Fruit fly (Drosophila melanogaster) whole organism, wandering third instar larva: ENCODE results near the gene Tsr1.

Experiments
- Abd-B ChIP-seq: fragments of >200 bp; optimal IDR thresholded peaks from 2 replicates; lab custom pipeline; 2017; ENCODE audit warnings: missing biosample characterization, missing genetic modification characterization
- CG9705 ChIP-seq: fragments of 200-800 bp; sonication (Bioruptor generic); optimal IDR thresholded peaks from 2 replicates; lab custom pipeline; 2018; ENCODE audit warnings: missing biosample characterization, mild to moderate bottlenecking, missing genetic modification characterization
- Dfd ChIP-seq: fragments of >200 bp; optimal IDR thresholded peaks from 2 replicates; lab custom pipeline; 2017; ENCODE audit warnings: missing biosample characterization, missing genetic modification characterization
- Dif ChIP-seq: fragments of 200-275, 200-300 bp; sonication (Bioruptor generic); optimal IDR thresholded peaks from 2 replicates; lab custom pipeline; 2018; ENCODE audit warnings: missing biosample characterization, missing genetic modification characterization; ENCODE audit not compliant: partially characterized antibody
- HLH106 ChIP-seq: fragments of 200-800 bp; optimal IDR thresholded peaks from 3 replicates; lab custom pipeline; 2019; ENCODE audit warnings: missing biosample characterization, mild to moderate bottlenecking, missing genetic modification characterization, moderate library complexity
- Hnf4 ChIP-seq: fragments of 200-800 bp; sonication (Bioruptor generic); optimal IDR thresholded peaks from 2 replicates; lab custom pipeline; 2016; ENCODE audit warnings: missing biosample characterization, mild to moderate bottlenecking, missing genetic modification characterization
- Hr78 ChIP-seq: fragments of >200 bp; optimal IDR thresholded peaks from 2 replicates; lab custom pipeline; 2017; ENCODE audit warnings: missing biosample characterization, missing genetic modification characterization
- Hr83 ChIP-seq: fragments of 200-300 bp; sonication (Bioruptor generic); optimal IDR thresholded peaks from 2 replicates; lab custom pipeline; 2016; ENCODE audit warnings: missing biosample characterization, mild to moderate bottlenecking, missing genetic modification characterization, moderate library complexity; ENCODE audit not compliant: poor library complexity, severe bottlenecking
- Mio ChIP-seq: sonication (Bioruptor generic); optimal IDR thresholded peaks from 2 replicates; lab custom pipeline; 2016; ENCODE audit warnings: missing biosample characterization, missing genetic modification characterization
- Myc ChIP-seq: fragments of >200 bp; optimal IDR thresholded peaks from 2 replicates; lab custom pipeline; 2017
- N ChIP-seq: fragments of >200 bp; optimal IDR thresholded peaks from 2 replicates; lab custom pipeline; 2018; ENCODE audit warnings: missing biosample characterization, missing external identifiers, missing genetic modification characterization
- OdsH ChIP-seq: fragments of 200-800 bp; sonication (Bioruptor generic); optimal IDR thresholded peaks from 2 replicates; lab custom pipeline; 2016; ENCODE audit warnings: missing biosample characterization, mild to moderate bottlenecking, missing genetic modification characterization
- Rel ChIP-seq, 2 experiments: fragments of 200-800 bp; sonication (Bioruptor generic) in 1 of 2; optimal IDR thresholded peaks; 2 replicates in 1 of 2; 3 replicates in 1 of 2; lab custom pipeline; 2016 to 2019; ENCODE audit warnings: mild to moderate bottlenecking in 2 of 2, missing biosample characterization in 2 of 2, missing genetic modification characterization in 2 of 2, moderate library complexity in 1 of 2
- Sp1 ChIP-seq: fragments of 200-800 bp; sonication (Bioruptor generic); optimal IDR thresholded peaks from 3 replicates; lab custom pipeline; 2019; ENCODE audit warnings: missing biosample characterization, mild to moderate bottlenecking, missing genetic modification characterization, moderate library complexity
- br ChIP-seq: fragments of 200-800 bp; sonication (Bioruptor generic); optimal IDR thresholded peaks from 2 replicates; lab custom pipeline; 2016; ENCODE audit warnings: missing biosample characterization, missing genetic modification characterization
- brk ChIP-seq: fragments of 200-800 bp; sonication (Bioruptor generic); optimal IDR thresholded peaks from 2 replicates; lab custom pipeline; 2016; ENCODE audit warnings: missing biosample characterization, mild to moderate bottlenecking, missing genetic modification characterization
- dl ChIP-seq, 2 experiments: fragments of 175-275, 200-275 bp in 1 of 2; fragments of 200-275 bp in 1 of 2; sonication (Bioruptor generic); optimal IDR thresholded peaks; lab custom pipeline; 2018; ENCODE audit warnings: mild to moderate bottlenecking in 2 of 2, missing biosample characterization in 2 of 2, missing genetic modification characterization in 2 of 2, moderate library complexity in 2 of 2; ENCODE audit not compliant: partially characterized antibody in 2 of 2, insufficient read depth in 1 of 2
- dmrt93B ChIP-seq: fragments of 200-800 bp; sonication (Bioruptor generic); optimal IDR thresholded peaks from 2 replicates; lab custom pipeline; 2018; ENCODE audit warnings: missing biosample characterization, mild to moderate bottlenecking, missing genetic modification characterization
- ey ChIP-seq: fragments of 200-800 bp; sonication (Bioruptor generic); optimal IDR thresholded peaks from 2 replicates; lab custom pipeline; 2016; ENCODE audit warnings: missing biosample characterization, missing genetic modification characterization
- foxo ChIP-seq, 2 experiments: fragments of 200-800 bp; sonication (Bioruptor generic); optimal IDR thresholded peaks; 2 replicates in 1 of 2; 3 replicates in 1 of 2; lab custom pipeline; 2016 to 2017; ENCODE audit warnings: missing biosample characterization in 2 of 2, missing genetic modification characterization in 2 of 2
- fru ChIP-seq: fragments of 200-800 bp; sonication (Bioruptor generic); optimal IDR thresholded peaks from 3 replicates; lab custom pipeline; 2016; ENCODE audit warnings: missing biosample characterization, mild to moderate bottlenecking, missing genetic modification characterization
- h ChIP-seq: fragments of 200-800 bp; sonication (Bioruptor generic); optimal IDR thresholded peaks from 3 replicates; lab custom pipeline; 2016; ENCODE audit warnings: missing biosample characterization, mild to moderate bottlenecking, missing genetic modification characterization
- jim ChIP-seq: fragments of 175-275, 200-325 bp; sonication (Bioruptor generic); optimal IDR thresholded peaks from 2 replicates; lab custom pipeline; 2016; ENCODE audit warnings: missing biosample characterization, mild to moderate bottlenecking, missing genetic modification characterization
- lola ChIP-seq: fragments of >200 bp; optimal IDR thresholded peaks from 2 replicates; lab custom pipeline; 2017; ENCODE audit warnings: missing biosample characterization, missing genetic modification characterization
- pan ChIP-seq: fragments of >200 bp; optimal IDR thresholded peaks from 2 replicates; lab custom pipeline; 2017
- sage ChIP-seq: fragments of 200-800 bp; sonication (Bioruptor generic); optimal IDR thresholded peaks from 2 replicates; lab custom pipeline; 2016; ENCODE audit warnings: missing biosample characterization, mild to moderate bottlenecking, missing genetic modification characterization
- sv ChIP-seq: fragments of 200-800 bp; sonication (Bioruptor generic); optimal IDR thresholded peaks from 3 replicates; lab custom pipeline; 2016; ENCODE audit warnings: missing biosample characterization, missing genetic modification characterization
- usp ChIP-seq: fragments of >200 bp; optimal IDR thresholded peaks from 2 replicates; lab custom pipeline; 2017; ENCODE audit warnings: missing biosample characterization, missing genetic modification characterization

The Tsr1 gene

dm6 chr3L:21359879-21360278, 24.9 kb downstream of the Tsr1 start, which contains the start of gene CG32440:
TSS of gene CG32440 (plus strand) at chr3L:21360179.
- TF ChIP-seq OdsH (GFP tag; lab: Kevin White, UChicago) = no peak
- no peak for TF ChIP-seq sv (GFP tag; lab: Kevin White, UChicago)
- TF ChIP-seq N (GFP tag; lab: Kevin White, UChicago) = peak; percentile 1
- no peak for TF ChIP-seq Rel (GFP tag; optimal IDR thresholded peaks at IDR 0.05; lab: Kevin White, UChicago)
- TF ChIP-seq Rel (tag; optimal IDR thresholded peaks at IDR 0.05; lab: Kevin White, UChicago) = no peak
- TF ChIP-seq Myc (lab: Kevin White, UChicago) = peak; percentile 29
- TF ChIP-seq pan = no peak
- TF ChIP-seq lola (GFP tag; lab: Kevin White, UChicago) = no peak

- TF ChIP-seq jim (no peak), sv (GFP tag; lab: Kevin White, UChicago) (no peak), br (GFP tag; lab: Kevin White, UChicago) (no peak), Sp1 (no peak), dl (GFP tag; optimal IDR thresholded peaks at IDR 0.05; lab: Kevin White, UChicago; ENCODE audit: insufficient read depth in 1 of 2, partially characterized antibody in 2 of 2) (no peak), pan (no peak), Rel (GFP tag; optimal IDR thresholded peaks at IDR 0.05; lab: Kevin White, UChicago) (no peak), Rel (tag; optimal IDR thresholded peaks at IDR 0.05; lab: Kevin White, UChicago) (no peak), Abd-B (GFP tag; lab: Kevin White, UChicago) (no peak)
- TF ChIP-seq, all 38 proteins: peak for 0
These were observed 29.0 kb downstream of the Tsr1 start for dm6 chr3L:21363926-21364537.

dm6 chr3L:21371230-21371629, 36.2 kb downstream of the Tsr1 start:
- TF ChIP-seq Rel (GFP tag; optimal IDR thresholded peaks at IDR 0.05; lab: Kevin White, UChicago) (no peak), Rel (tag; optimal IDR thresholded peaks at IDR 0.05; lab: Kevin White, UChicago) (no peak), h (GFP tag; lab: Kevin White, UChicago) (no peak), brk (GFP tag; lab: Kevin White, UChicago) (no peak)

- no peak for TF ChIP-seq br (GFP tag; lab: Kevin White, UChicago)
- TF ChIP-seq usp (GFP tag; lab: Kevin White, UChicago) = no peak
- TF ChIP-seq N (GFP tag; lab: Kevin White, UChicago) = no peak
- TF ChIP-seq Dfd (GFP tag; lab: Kevin White, UChicago) = no peak
- no peak for TF ChIP-seq Hnf4 (GFP tag; lab: Kevin White, UChicago)
- TF ChIP-seq foxo (GFP tag; optimal IDR thresholded peaks at IDR 0.05; lab: Kevin White, UChicago) = no peak
- no peak for TF ChIP-seq dl (GFP tag; optimal IDR thresholded peaks at IDR 0.05; lab: Kevin White, UChicago; ENCODE audit: insufficient read depth in 1 of 2, partially characterized antibody in 2 of 2)
- TF ChIP-seq Hr78 (GFP tag; lab: Kevin White, UChicago) = no peak
- no peak for TF ChIP-seq brk (GFP tag; lab: Kevin White, UChicago)
- TF ChIP-seq lola (GFP tag; lab: Kevin White, UChicago) = no peak
- no peak for TF ChIP-seq CG9705
- TF ChIP-seq Myc (lab: Kevin White, UChicago) = no peak
- TF ChIP-seq Abd-B (GFP tag; lab: Kevin White, UChicago) = no peak
- TF ChIP-seq sage (GFP tag; lab: Kevin White, UChicago) = no peak
- TF ChIP-seq dmrt93B (GFP tag; lab: Kevin White, UChicago) = no peak
- no peak for TF ChIP-seq jim
These were observed 45.1 kb downstream of the Tsr1 start for dm6 chr3L:21380126-21380525.

- no peak for TF ChIP-seq Hnf4 (GFP tag; lab: Kevin White, UChicago)
- no peak for TF ChIP-seq HLH106
- TF ChIP-seq pan = no peak
- no peak for TF ChIP-seq N (GFP tag; lab: Kevin White, UChicago)
These were observed 45.7 kb downstream of the Tsr1 start for dm6 chr3L:21380581-21381175.

dm6 chr3L:21381746-21382145, 46.7 kb downstream of the Tsr1 start:
- no peak for TF ChIP-seq Hr83
- no peak for TF ChIP-seq ey (GFP tag; lab: Kevin White, UChicago)
- peak; percentile 47 for TF ChIP-seq Dif (GFP tag; lab: Kevin White, UChicago)
- TF ChIP-seq dl (GFP tag; optimal IDR thresholded peaks at IDR 0.05; lab: Kevin White, UChicago; ENCODE audit: insufficient read depth in 1 of 2, partially characterized antibody in 2 of 2) = peak; percentile 40 to 54
- TF ChIP-seq Hnf4 (GFP tag; lab: Kevin White, UChicago) = no peak
- no peak for TF ChIP-seq Abd-B (GFP tag; lab: Kevin White, UChicago)
- TF ChIP-seq sage (GFP tag; lab: Kevin White, UChicago) = no peak
- no peak for TF ChIP-seq CG9705
- TF ChIP-seq fru (GFP tag; lab: Kevin White, UChicago) = no peak
- no peak for TF ChIP-seq lola (GFP tag; lab: Kevin White, UChicago)
- TF ChIP-seq h (GFP tag; lab: Kevin White, UChicago) = no peak
- no peak for TF ChIP-seq dmrt93B (GFP tag; lab: Kevin White, UChicago)
- TF ChIP-seq Mio = no peak
